Fruit fly (Drosophila melanogaster): ENCODE data around the gene CG31111.

- TF ChIP-seq CG30020 (tag; optimal IDR thresholded peaks at IDR 0.05) (no peak), CG17568 (GFP tag; optimal IDR thresholded peaks at IDR 0.05) (no peak)
These were observed 22.7 kb upstream of the CG31111 start for dm6 chr3R:25078665-25079064.
